Fruit fly (Drosophila melanogaster): ENCODE data around the gene CG13838.

DNA sequence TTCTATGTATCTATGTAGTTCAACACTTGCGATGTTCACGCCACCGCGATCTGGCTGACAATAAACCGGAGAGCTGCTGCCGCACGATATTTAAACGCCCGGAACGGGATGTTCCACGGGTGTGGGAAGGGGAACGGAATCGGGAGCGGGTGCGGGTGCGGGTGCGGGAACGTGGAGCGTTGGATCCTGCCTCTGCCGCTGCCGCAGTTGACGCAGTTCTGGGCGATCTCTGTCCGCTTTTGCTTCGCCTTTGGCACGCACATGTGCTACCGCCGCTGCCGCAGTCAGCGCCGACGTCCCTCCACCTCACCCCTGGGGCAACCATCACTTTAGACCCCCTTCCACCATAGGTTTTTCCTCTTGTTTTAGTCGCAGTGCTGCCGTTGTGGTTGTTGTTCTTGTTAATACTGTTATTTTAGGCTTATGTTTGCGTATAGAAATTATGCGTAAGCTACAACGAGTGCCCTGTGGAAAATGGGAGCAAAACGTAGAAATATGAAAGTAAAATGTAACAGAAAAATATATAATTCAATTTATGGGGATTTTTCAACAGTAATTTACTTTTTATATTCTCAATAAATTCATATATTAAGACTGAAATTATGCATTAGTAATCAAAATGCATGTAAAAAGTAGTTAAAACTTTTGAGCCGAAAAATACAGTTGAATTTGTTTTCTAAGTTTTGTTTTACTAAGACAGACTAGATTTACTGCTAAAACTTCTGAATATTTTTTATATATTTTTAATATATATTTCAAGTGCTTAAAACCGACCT lies 15.2 kb upstream of the CG13838 start, which contains the start of gene lmd:
- TF ChIP-seq pan (optimal IDR thresholded peaks at IDR 0.05) (no peak), usp (GFP tag; optimal IDR thresholded peaks at IDR 0.05) (no peak), EcR (GFP tag; optimal IDR thresholded peaks at IDR 0.05) (no peak), psq (optimal IDR thresholded peaks at IDR 0.05) (no peak), Dll (optimal IDR thresholded peaks at IDR 0.05) (no peak), CG8478 (optimal IDR thresholded peaks at IDR 0.05) (no peak)

All from whole organism.